Worm (Caenorhabditis elegans) whole organism, mixed stage, embryonic: Measurements from ENCODE around the gene F59B2.13.

Experiments used
- elt-3 ChIP-seq: fragments of 150-350 bp; optimal IDR thresholded peaks from 2 replicates; lab custom pipeline; 2014; ENCODE audit warnings: missing biosample characterization, missing genetic modification characterization
- lsy-2 ChIP-seq: fragments of 150-350 bp; optimal IDR thresholded peaks from 2 replicates; lab custom pipeline; 2014; ENCODE audit warnings: missing biosample characterization, missing genetic modification characterization
- nhr-28 ChIP-seq: fragments of 150-350 bp; optimal IDR thresholded peaks from 2 replicates; lab custom pipeline; 2014; ENCODE audit warnings: missing biosample characterization, missing genetic modification characterization
- nhr-76 ChIP-seq: sonication (generic microtip); optimal IDR thresholded peaks from 2 replicates; lab custom pipeline; 2017; ENCODE audit warnings: missing biosample characterization, missing genetic modification characterization
- snpc-4 ChIP-seq: fragments of 150-350 bp; optimal IDR thresholded peaks from 2 replicates; lab custom pipeline; 2014; ENCODE audit warnings: missing biosample characterization, missing genetic modification characterization
- unc-39 ChIP-seq: fragments of 150-350 bp; optimal IDR thresholded peaks from 2 replicates; lab custom pipeline; 2014; ENCODE audit warnings: missing biosample characterization, missing genetic modification characterization

ce11 chrIII:8999508-8999907 lies 27.3 kb downstream of the F59B2.13 start, which contains the start of gene F59B2.3:
- TF ChIP-seq snpc-4 (tag; lab: Kevin White, UChicago) (no peak), unc-39 (tag; lab: Kevin White, UChicago) (no peak), nhr-76 (tag; lab: Kevin White, UChicago) (no peak), lsy-2 (no peak), elt-3 (tag; lab: Kevin White, UChicago) (no peak), nhr-28 (tag; lab: Kevin White, UChicago) (no peak)
